Worm (Caenorhabditis elegans) whole organism, L4 larva: ENCODE measurements around the gene nhr-227.
A peak's percentile ranks its signal among the peaks of the same experiment; 100 is the strongest.

Experiments
- ama-1 ChIP-seq: fragments of 150-350 bp; optimal IDR thresholded peaks from 2 replicates; lab custom pipeline; 2014; ENCODE audit warnings: inconsistent platforms, mixed read lengths
- dve-1 ChIP-seq: sonication (generic microtip); optimal IDR thresholded peaks from 2 replicates; lab custom pipeline; 2017; ENCODE audit warnings: antibody characterized with exemption, mild to moderate bottlenecking, missing genetic modification characterization, missing compliant biosample characterization; ENCODE audit not compliant: insufficient read depth

- TF ChIP-seq ama-1 (no peak), dve-1 (tag; lab: Kevin White, UChicago) (peak; percentile 87)
Measured at ce11 chrV:2250126-2250590, 35.1 kb upstream of the nhr-227 start, which contains the start of gene cyp-33C7.
